Worm (Caenorhabditis elegans): Measurements from ENCODE around the gene egas-4.

egas-4 gene

ce11 chrIV:7469782-7470413, 27.8 kb downstream of the egas-4 start, which contains the start of gene F55G1.7 (continued):
- TF ChIP-seq elt-3 (tag; optimal IDR thresholded peaks at IDR 0.05) (peak in 5 of 6 experiments; percentile 13 to 90 (median 29)), F16B12.6 (tag; optimal IDR thresholded peaks at IDR 0.05) (no peak), hlh-17 (GFP tag; optimal IDR thresholded peaks at IDR 0.05; ENCODE audit: borderline replicate concordance) (no peak), ces-1 (GFP tag; optimal IDR thresholded peaks at IDR 0.05) (no peak), lin-15B (tag; optimal IDR thresholded peaks at IDR 0.05) (no peak), pag-3 (tag; optimal IDR thresholded peaks at IDR 0.05; ENCODE audit: borderline replicate concordance, insufficient read depth) (no peak), efl-1 (optimal IDR thresholded peaks at IDR 0.05) (no peak), efl-1 (GFP tag; optimal IDR thresholded peaks at IDR 0.05 in 1 of 2) (peak in 1 of 2 experiments; percentile 20), ztf-11 (tag; optimal IDR thresholded peaks at IDR 0.05) (no peak)

ce11 chrIV:7468638-7469037, 29.0 kb downstream of the egas-4 start:
- no peak for TF ChIP-seq efl-3 (GFP tag; optimal IDR thresholded peaks at IDR 0.05)

- no peak for TF ChIP-seq ets-5 (GFP tag; IDR thresholded peaks at IDR 0.05)
- TF ChIP-seq hpl-2 (GFP tag; optimal IDR thresholded peaks at IDR 0.05) = no peak
- TF ChIP-seq unc-30 (tag; optimal IDR thresholded peaks at IDR 0.05) = no peak
- peak; percentile 55 for TF ChIP-seq jun-1 (tag; optimal IDR thresholded peaks at IDR 0.05)
- TF ChIP-seq ceh-88 (GFP tag; IDR thresholded peaks at IDR 0.05) = no peak
- TF ChIP-seq elt-2 (tag; optimal IDR thresholded peaks at IDR 0.05) = peak; percentile 46
- no peak for TF ChIP-seq dpl-1 (GFP tag; optimal IDR thresholded peaks at IDR 0.05)
- TF ChIP-seq hlh-17 (GFP tag; optimal IDR thresholded peaks at IDR 0.05; ENCODE audit: borderline replicate concordance) = no peak
- no peak for TF ChIP-seq efl-1 (optimal IDR thresholded peaks at IDR 0.05)
- peak in 1 of 2 experiments; percentile 33 for TF ChIP-seq efl-1 (GFP tag; optimal IDR thresholded peaks at IDR 0.05 in 1 of 2)
These were observed 30.5 kb downstream of the egas-4 start for ce11 chrIV:7467170-7467569.

ce11 chrIV:7465857-7466256, 31.8 kb downstream of the egas-4 start, which contains the start of gene F13B6.3:
TSS of gene F13B6.3 (minus strand) at chrIV:7465957.
- TF ChIP-seq nhr-90 (tag; optimal IDR thresholded peaks at IDR 0.05; ENCODE audit: poor library complexity) (no peak), ztf-11 (tag; optimal IDR thresholded peaks at IDR 0.05) (no peak), isw-1 (GFP tag; IDR thresholded peaks at IDR 0.05) (no peak), sup-37 (GFP tag; optimal IDR thresholded peaks at IDR 0.05) (no peak), dpl-1 (GFP tag; optimal IDR thresholded peaks at IDR 0.05) (no peak), unc-130 (tag; optimal IDR thresholded peaks at IDR 0.05) (no peak), sox-4 (tag; optimal IDR thresholded peaks at IDR 0.05) (no peak), efl-1 (optimal IDR thresholded peaks at IDR 0.05) (no peak), efl-1 (GFP tag; optimal IDR thresholded peaks at IDR 0.05 in 1 of 2) (no peak)

DNA sequence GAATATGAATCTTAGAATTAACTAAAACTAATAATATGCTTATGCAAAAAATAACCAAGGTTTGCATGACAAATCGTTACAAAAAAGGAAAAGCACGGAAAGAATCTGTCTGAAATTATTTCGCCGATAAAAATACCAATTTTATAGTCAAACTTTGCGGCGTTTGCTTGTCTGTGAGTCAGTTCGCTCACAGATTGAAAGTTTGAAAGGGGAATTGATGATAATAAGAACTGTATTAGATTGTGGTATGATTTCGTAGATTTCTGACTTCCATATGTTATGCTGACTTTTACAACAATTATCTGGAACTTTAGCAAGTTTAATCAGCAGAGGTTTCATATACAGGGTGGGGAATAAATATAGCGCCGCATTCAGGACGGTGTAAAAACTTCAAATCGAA, 37.4 kb downstream of the egas-4 start, which contains the start of gene F13B6.2:
F13B6.2 (minus strand) TSS at position 101 of the 400 bp plus-strand sequence.
- TF ChIP-seq lin-14 (GFP tag; optimal IDR thresholded peaks at IDR 0.05) = no peak
- TF ChIP-seq ces-1 (GFP tag; optimal IDR thresholded peaks at IDR 0.05) = no peak
- TF ChIP-seq unc-98 (GFP tag; IDR thresholded peaks at IDR 0.05) = no peak
- no peak for TF ChIP-seq nhr-28 (tag; optimal IDR thresholded peaks at IDR 0.05)
- TF ChIP-seq nhr-71 (tag; optimal IDR thresholded peaks at IDR 0.05) = no peak
- TF ChIP-seq ama-1 (optimal IDR thresholded peaks at IDR 0.05) = no peak
- TF ChIP-seq mdl-1 (tag; optimal IDR thresholded peaks at IDR 0.05) = no peak
- no peak for TF ChIP-seq ztf-11 (tag; optimal IDR thresholded peaks at IDR 0.05)
- TF ChIP-seq elt-3 (tag; optimal IDR thresholded peaks at IDR 0.05) = no peak
- no peak for TF ChIP-seq efl-3 (GFP tag; optimal IDR thresholded peaks at IDR 0.05)
- TF ChIP-seq aha-1 (tag; optimal IDR thresholded peaks at IDR 0.05) = no peak
- no peak for TF ChIP-seq dsc-1 (tag; optimal IDR thresholded peaks at IDR 0.05)
- TF ChIP-seq sptf-1 (tag; optimal IDR thresholded peaks at IDR 0.05) = no peak
- TF ChIP-seq vab-15 (tag; optimal IDR thresholded peaks at IDR 0.05) = no peak
- TF ChIP-seq nhr-19 (GFP tag; conservative IDR thresholded peaks at IDR 0.05) = no peak
- TF ChIP-seq nhr-85 (tag) = no peak
- TF ChIP-seq fkh-8 (tag; optimal IDR thresholded peaks at IDR 0.05) = no peak
